Fruit fly (Drosophila melanogaster): ENCODE results near the gene Mcm2.

The Mcm2 gene

DNA sequence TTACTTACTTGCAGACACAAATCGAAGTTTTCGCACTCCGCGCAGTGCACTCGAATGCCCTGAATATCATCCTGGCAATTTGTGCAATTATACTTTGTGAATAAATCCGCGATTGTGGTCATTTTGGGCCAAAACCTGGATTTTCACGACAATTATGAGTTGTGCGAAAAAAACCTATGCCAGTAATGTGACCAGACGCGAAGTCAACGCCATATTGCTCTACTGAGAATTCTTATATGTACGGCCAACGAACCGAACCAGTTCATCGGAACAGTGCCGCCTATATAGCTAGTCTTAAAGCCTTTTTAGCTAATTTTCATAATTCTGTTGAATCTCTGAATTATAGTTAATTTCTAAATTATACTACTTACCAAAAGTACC lies 24.5 kb upstream of the Mcm2 start, which contains the start of gene Ada2b (continued):
- no peak for TF ChIP-seq nerfin-1 (tag; optimal IDR thresholded peaks at IDR 0.05)
- no peak for TF ChIP-seq C15 (GFP tag; IDR thresholded peaks at IDR 0.05)
- no peak for TF ChIP-seq CG1024 (GFP tag; IDR thresholded peaks at IDR 0.05)
- TF ChIP-seq Sox102F (GFP tag; optimal IDR thresholded peaks at IDR 0.05) = no peak
- no peak for TF ChIP-seq CG13775 (GFP tag; optimal IDR thresholded peaks at IDR 0.05)
- TF ChIP-seq crp (GFP tag; optimal IDR thresholded peaks at IDR 0.05) = peak in 1 of 2 experiments; percentile 47
- no peak for TF ChIP-seq CG17802 (tag; optimal IDR thresholded peaks at IDR 0.05)
- peak; percentile 32; the same call in 1 of the 2 replicates for TF ChIP-seq rib (GFP tag; IDR thresholded peaks at IDR 0.05)
- no peak for TF ChIP-seq CG7372 (GFP tag; IDR thresholded peaks at IDR 0.05)
- TF ChIP-seq BEAF-32 (GFP tag; optimal IDR thresholded peaks at IDR 0.05) = peak; percentile 58
- TF ChIP-seq lov (optimal IDR thresholded peaks at IDR 0.05) = no peak
- 0 out of 3 replicates have a peak, but pooled peaks have one; percentile 2 for TF ChIP-seq lov (GFP tag; IDR thresholded peaks at IDR 0.05)
- TF ChIP-seq CG15514 (GFP tag; optimal IDR thresholded peaks at IDR 0.05) = peak; percentile 99
- TF ChIP-seq CG4730 (GFP tag; IDR thresholded peaks at IDR 0.05) = no peak
- TF ChIP-seq onecut (GFP tag; IDR thresholded peaks at IDR 0.05) = no peak; the same call in 1 of the 2 replicates
- 0 out of 2 replicates have a peak, but pooled peaks have one; percentile 4 for TF ChIP-seq CG31441 (GFP tag; IDR thresholded peaks at IDR 0.05)
- no peak for TF ChIP-seq fd3F (GFP tag; optimal IDR thresholded peaks at IDR 0.05)
- no peak for TF ChIP-seq Pdp1 (GFP tag; optimal IDR thresholded peaks at IDR 0.05)
- peak; percentile 86 for TF ChIP-seq CG9797 (GFP tag; optimal IDR thresholded peaks at IDR 0.05)
- no peak for TF ChIP-seq unpg (GFP tag; optimal IDR thresholded peaks at IDR 0.05)
- TF ChIP-seq disco-r (GFP tag; optimal IDR thresholded peaks at IDR 0.05) = no peak
- no peak for TF ChIP-seq B-H2 (GFP tag; optimal IDR thresholded peaks at IDR 0.05)
- no peak for TF ChIP-seq h (optimal IDR thresholded peaks at IDR 0.05)
- no peak; the same call in 2 of the 3 replicates for TF ChIP-seq so (GFP tag; IDR thresholded peaks at IDR 0.05)
- TF ChIP-seq chif (GFP tag; optimal IDR thresholded peaks at IDR 0.05) = no peak
- TF ChIP-seq zfh2 (GFP tag; optimal IDR thresholded peaks at IDR 0.05) = no peak
- TF ChIP-seq CG15479 (GFP tag; optimal IDR thresholded peaks at IDR 0.05) = peak; percentile 40
- no peak for TF ChIP-seq CG4707 (GFP tag; optimal IDR thresholded peaks at IDR 0.05)
- TF ChIP-seq CG11504 (tag; optimal IDR thresholded peaks at IDR 0.05) = no peak
- TF ChIP-seq tna (GFP tag; IDR thresholded peaks at IDR 0.05; ENCODE audit: partially characterized antibody) = no peak
- no peak for TF ChIP-seq jigr1 (GFP tag; IDR thresholded peaks at IDR 0.05)
- TF ChIP-seq ase (GFP tag; IDR thresholded peaks at IDR 0.05) = no peak
- TF ChIP-seq sna (GFP tag; IDR thresholded peaks at IDR 0.05; ENCODE audit: partially characterized antibody) = peak; percentile 21; the same call in 1 of the 2 replicates
- no peak for TF ChIP-seq ham (GFP tag; IDR thresholded peaks at IDR 0.05)
- no peak for TF ChIP-seq fd64A (GFP tag; optimal IDR thresholded peaks at IDR 0.05)
- no peak for TF ChIP-seq Usf (GFP tag; optimal IDR thresholded peaks at IDR 0.05)
- TF ChIP-seq trem (tag; optimal IDR thresholded peaks at IDR 0.05) = no peak
- TF ChIP-seq YL-1 (GFP tag; optimal IDR thresholded peaks at IDR 0.05) = peak; percentile 89
- no peak for TF ChIP-seq CG12659 (GFP tag; optimal IDR thresholded peaks at IDR 0.05)
- TF ChIP-seq Dll (GFP tag; IDR thresholded peaks at IDR 0.05; ENCODE audit: partially characterized antibody) = 0 out of 4 replicates have a peak, but pooled peaks have one; percentile 37
- peak; percentile 45; the same call in 1 of the 2 replicates for TF ChIP-seq amos (GFP tag; IDR thresholded peaks at IDR 0.05; ENCODE audit: partially characterized antibody)
- no peak for TF ChIP-seq CG8944 (GFP tag; optimal IDR thresholded peaks at IDR 0.05)
- TF ChIP-seq tll (GFP tag; optimal IDR thresholded peaks at IDR 0.05) = peak in 1 of 2 experiments; percentile 50
- TF ChIP-seq luna (GFP tag; optimal IDR thresholded peaks at IDR 0.05) = no peak
- no peak for TF ChIP-seq otp (GFP tag; IDR thresholded peaks at IDR 0.05)
- no peak for TF ChIP-seq CG18764 (GFP tag; optimal IDR thresholded peaks at IDR 0.05)
- TF ChIP-seq HLHmδ (GFP tag; optimal IDR thresholded peaks at IDR 0.05) = no peak
- no peak for TF ChIP-seq H2.0 (GFP tag; IDR thresholded peaks at IDR 0.05)
- no peak for TF ChIP-seq E2f2 (GFP tag; IDR thresholded peaks at IDR 0.05)
- 0 out of 3 replicates have a peak, but pooled peaks have one; percentile 23 for TF ChIP-seq CG7963 (GFP tag; IDR thresholded peaks at IDR 0.05; ENCODE audit: partially characterized antibody)

All from whole organism, embryonic.